Fruit fly (Drosophila melanogaster) whole organism, adult: ENCODE data around the gene Lkb1.
A peak's percentile ranks its signal among the peaks of the same experiment; 100 is the strongest.

ENCODE experiments used
- CG11617 ChIP-seq: fragments of 200-800 bp; sonication (Bioruptor generic); optimal IDR thresholded peaks from 2 replicates; lab custom pipeline; 2017; ENCODE audit warnings: mild to moderate bottlenecking, missing biosample characterization, missing genetic modification reagents, missing genetic modification characterization
- CG12768 ChIP-seq: fragments of 200-800 bp; sonication (Bioruptor generic); optimal IDR thresholded peaks from 2 replicates; lab custom pipeline; 2017; ENCODE audit warnings: missing biosample characterization, missing genetic modification characterization, mild to moderate bottlenecking, moderate library complexity, missing genetic modification reagents
- CG14711 ChIP-seq: fragments of 200-800 bp; sonication (Bioruptor generic); optimal IDR thresholded peaks from 2 replicates; lab custom pipeline; 2018; ENCODE audit warnings: missing biosample characterization, mild to moderate bottlenecking, missing genetic modification characterization, moderate library complexity
- CG1620 ChIP-seq: fragments of 200-800 bp; sonication (Bioruptor generic); optimal IDR thresholded peaks from 2 replicates; lab custom pipeline; 2016; ENCODE audit warnings: missing biosample characterization, missing genetic modification characterization
- CG33017 ChIP-seq: fragments of 200-800 bp; sonication (Bioruptor generic); optimal IDR thresholded peaks from 2 replicates; lab custom pipeline; 2018; ENCODE audit warnings: missing biosample characterization, mild to moderate bottlenecking, missing genetic modification characterization, moderate library complexity
- CG5204 ChIP-seq: fragments of 200-800 bp; sonication (Bioruptor generic); optimal IDR thresholded peaks from 2 replicates; lab custom pipeline; 2016; ENCODE audit warnings: missing biosample characterization, missing genetic modification characterization
- CG7045 ChIP-seq: fragments of 200-800 bp; sonication (Bioruptor generic); optimal IDR thresholded peaks from 2 replicates; lab custom pipeline; 2017; ENCODE audit warnings: missing biosample characterization, mild to moderate bottlenecking, missing genetic modification characterization
- CG7101 ChIP-seq: fragments of 200-800 bp; sonication (Bioruptor generic); optimal IDR thresholded peaks from 2 replicates; lab custom pipeline; 2018; ENCODE audit warnings: missing biosample characterization, mild to moderate bottlenecking, missing genetic modification characterization, moderate library complexity
- Clk ChIP-seq: fragments of 200-800 bp; sonication (Bioruptor generic); optimal IDR thresholded peaks from 2 replicates; lab custom pipeline; 2017; ENCODE audit warnings: missing biosample characterization, missing genetic modification characterization
- Crg-1 ChIP-seq: fragments of 200-800 bp; sonication (Bioruptor generic); optimal IDR thresholded peaks from 2 replicates; lab custom pipeline; 2016; ENCODE audit warnings: missing biosample characterization, missing genetic modification characterization
- Hr96 ChIP-seq: fragments of 200-800 bp; sonication (Bioruptor generic); optimal IDR thresholded peaks from 2 replicates; lab custom pipeline; 2016; ENCODE audit warnings: missing biosample characterization, missing genetic modification characterization
- Mnt ChIP-seq: fragments of 200-800 bp; sonication (Bioruptor generic); optimal IDR thresholded peaks from 2 replicates; lab custom pipeline; 2016; ENCODE audit warnings: missing biosample characterization, mild to moderate bottlenecking, missing genetic modification characterization
- bab1 ChIP-seq: fragments of 200-800 bp; sonication (Bioruptor generic); optimal IDR thresholded peaks from 3 replicates; lab custom pipeline; 2019; ENCODE audit warnings: missing biosample characterization, mild to moderate bottlenecking, missing genetic modification characterization, moderate library complexity
- cic ChIP-seq: fragments of 200-800 bp; sonication (Bioruptor generic); optimal IDR thresholded peaks from 2 replicates; lab custom pipeline; 2017; ENCODE audit warnings: missing biosample characterization, mild to moderate bottlenecking, missing genetic modification characterization, moderate library complexity
- cnc ChIP-seq, 2 experiments: fragments of >200 bp; optimal IDR thresholded peaks; 2 replicates each; lab custom pipeline; 2017
- kay ChIP-seq: fragments of 200-800 bp; sonication (Bioruptor generic); peaks from one replicate; lab custom pipeline; 2016; ENCODE audit warnings: missing biosample characterization, missing genetic modification characterization, borderline replicate concordance
- ovo ChIP-seq: fragments of 200-800 bp; sonication (Bioruptor generic); optimal IDR thresholded peaks from 2 replicates; lab custom pipeline; 2016; ENCODE audit warnings: missing biosample characterization, missing genetic modification characterization
- pad ChIP-seq: fragments of 200-800 bp; sonication (Bioruptor generic); optimal IDR thresholded peaks from 3 replicates; lab custom pipeline; 2017; ENCODE audit warnings: missing biosample characterization, missing genetic modification characterization, mild to moderate bottlenecking, moderate library complexity, missing genetic modification reagents
- tj ChIP-seq: fragments of 200-800 bp; sonication (Bioruptor generic); optimal IDR thresholded peaks from 3 replicates; lab custom pipeline; 2017; ENCODE audit warnings: missing biosample characterization, mild to moderate bottlenecking, missing genetic modification characterization, moderate library complexity
- toe ChIP-seq: fragments of 200-800 bp; sonication (Bioruptor generic); optimal IDR thresholded peaks from 2 replicates; lab custom pipeline; 2016; ENCODE audit warnings: missing biosample characterization, missing genetic modification characterization

The Lkb1 gene

dm6 chr3R:13646729-13647633 lies 29.4 kb upstream of the Lkb1 start, which contains the start of gene rin:
Gene rin (plus strand): TSS chr3R:13647004.
- no peak for TF ChIP-seq CG1620 (GFP tag; lab: Kevin White, UChicago)
- no peak for TF ChIP-seq ovo (GFP tag; lab: Kevin White, UChicago)
- TF ChIP-seq Hr96 (GFP tag; lab: Kevin White, UChicago), result no peak
- no peak for TF ChIP-seq Crg-1 (GFP tag; lab: Kevin White, UChicago)
- peak; percentile 94 for TF ChIP-seq tj (GFP tag; lab: Kevin White, UChicago)
- no peak for TF ChIP-seq CG7101
- TF ChIP-seq toe (GFP tag; lab: Kevin White, UChicago), result no peak
- TF ChIP-seq pad (GFP tag; lab: Kevin White, UChicago), result peak; percentile 4
- no peak for TF ChIP-seq CG14711
- TF ChIP-seq CG33017 (tag; lab: Kevin White, UChicago), result no peak
- TF ChIP-seq cic (GFP tag; lab: Kevin White, UChicago), result peak; percentile 32
- no peak for TF ChIP-seq CG11617 (GFP tag; lab: Kevin White, UChicago)
- no peak for TF ChIP-seq CG5204 (GFP tag; lab: Kevin White, UChicago)
- no peak for TF ChIP-seq Clk (GFP tag; lab: Kevin White, UChicago)
- no peak for TF ChIP-seq CG7045 (GFP tag; lab: Kevin White, UChicago)
- peak; percentile 30 for TF ChIP-seq kay (GFP tag; lab: Kevin White, UChicago)
- TF ChIP-seq cnc (optimal IDR thresholded peaks at IDR 0.05; lab: Kevin White, UChicago), result no peak
- TF ChIP-seq CG12768 (GFP tag; lab: Kevin White, UChicago), result peak; percentile 28
- TF ChIP-seq Mnt, result no peak
- TF ChIP-seq bab1 (GFP tag; lab: Kevin White, UChicago), result peak; percentile 27

- peak; percentile 38 for TF ChIP-seq pad (GFP tag; lab: Kevin White, UChicago)
- no peak for TF ChIP-seq ovo (GFP tag; lab: Kevin White, UChicago)
- TF ChIP-seq CG1620 (GFP tag; lab: Kevin White, UChicago), result no peak
These were observed 28.4 kb upstream of the Lkb1 start for dm6 chr3R:13647734-13648541.

- TF ChIP-seq cnc (optimal IDR thresholded peaks at IDR 0.05; lab: Kevin White, UChicago) (peak in 1 of 2 experiments; percentile 32), CG11617 (GFP tag; lab: Kevin White, UChicago) (no peak)
These were observed 20.1 kb upstream of the Lkb1 start, which contains the start of gene Rbp4 for dm6 chr3R:13656294-13656693. Gene Rbp4 (minus strand): TSS chr3R:13656394.

dm6 chr3R:13659865-13660738 lies 16.2 kb upstream of the Lkb1 start, which contains the start of gene Hrb87F:
Gene Hrb87F (minus strand): TSS chr3R:13660531.
- TF ChIP-seq toe (GFP tag; lab: Kevin White, UChicago) (no peak), Mnt (peak; percentile 84), CG11617 (GFP tag; lab: Kevin White, UChicago) (peak; percentile 24), CG7101 (no peak), Crg-1 (GFP tag; lab: Kevin White, UChicago) (peak; percentile 3), Clk (GFP tag; lab: Kevin White, UChicago) (no peak), CG12768 (GFP tag; lab: Kevin White, UChicago) (peak; percentile 19), pad (GFP tag; lab: Kevin White, UChicago) (no peak), cnc (optimal IDR thresholded peaks at IDR 0.05; lab: Kevin White, UChicago) (no peak), CG5204 (GFP tag; lab: Kevin White, UChicago) (no peak), CG7045 (GFP tag; lab: Kevin White, UChicago) (no peak), CG33017 (tag; lab: Kevin White, UChicago) (no peak), ovo (GFP tag; lab: Kevin White, UChicago) (no peak), tj (GFP tag; lab: Kevin White, UChicago) (peak; percentile 69), bab1 (GFP tag; lab: Kevin White, UChicago) (peak; percentile 57), CG1620 (GFP tag; lab: Kevin White, UChicago) (peak; percentile 10), cic (GFP tag; lab: Kevin White, UChicago) (peak; percentile 40), Hr96 (GFP tag; lab: Kevin White, UChicago) (no peak), kay (GFP tag; lab: Kevin White, UChicago) (peak; percentile 66), CG14711 (no peak)
